Fruit fly (Drosophila melanogaster): ENCODE measurements around the gene CG9396.

The CG9396 gene

DNA sequence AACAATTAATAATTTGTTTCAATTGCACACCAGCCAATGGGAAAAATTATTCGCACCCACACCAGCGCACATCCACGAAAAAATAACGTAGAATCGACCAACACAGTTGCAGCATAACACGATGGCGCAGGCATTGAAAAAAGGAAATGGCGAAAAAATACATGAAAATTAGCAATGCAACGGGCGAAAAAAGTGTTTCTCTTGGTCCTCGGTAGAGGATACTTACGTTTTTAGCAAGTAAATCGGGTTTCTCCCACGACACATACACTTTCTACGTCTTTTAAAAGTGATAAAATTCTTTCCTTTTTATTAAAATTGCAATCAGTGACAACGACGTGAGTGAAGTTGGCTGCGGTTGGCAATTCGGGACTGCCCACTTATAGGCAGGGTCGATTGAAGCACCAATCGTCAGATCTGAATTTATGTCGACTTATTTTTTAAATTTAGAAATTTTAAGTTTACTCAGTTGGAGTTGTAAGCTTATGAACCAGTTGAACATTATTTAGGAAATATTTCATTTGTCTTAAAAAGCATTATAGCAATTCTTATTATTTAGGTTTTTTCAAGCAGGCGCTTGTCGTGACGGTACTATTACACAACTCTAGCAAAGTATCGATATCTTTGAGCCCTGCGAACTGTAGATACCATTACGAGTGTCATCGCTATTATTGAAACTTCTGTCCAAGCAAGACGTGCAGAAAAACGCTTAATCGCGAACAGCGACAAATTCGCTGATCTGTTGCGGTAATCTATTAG is 6.1 kb upstream of the CG9396 start, which contains the start of the genes Kap-alpha3 and Son (continued):
- TF ChIP-seq seq (GFP tag; IDR thresholded peaks at IDR 0.05) (peak; percentile 81), GATAe (GFP tag; conservative IDR thresholded peaks at IDR 0.05) (peak; percentile 62; the same call in 1 of the 2 replicates), CG7556 (GFP tag; optimal IDR thresholded peaks at IDR 0.05) (peak; percentile 86), stwl (tag; optimal IDR thresholded peaks at IDR 0.05) (peak; percentile 81), TFAM (GFP tag; optimal IDR thresholded peaks at IDR 0.05) (peak; percentile 63), pita (GFP tag; optimal IDR thresholded peaks at IDR 0.05) (no peak), crp (GFP tag; optimal IDR thresholded peaks at IDR 0.05) (peak in 1 of 2 experiments; percentile 63), ro (GFP tag; IDR thresholded peaks at IDR 0.05) (peak; percentile 47; the same call in 1 of the 2 replicates), Taf1 (GFP tag; IDR thresholded peaks at IDR 0.05) (peak; percentile 60; the same call in 1 of the 2 replicates), CG3726 (GFP tag; IDR thresholded peaks at IDR 0.05) (peak; percentile 80; the same call in 2 of the 3 replicates), br (optimal IDR thresholded peaks at IDR 0.05) (no peak), CTCF (GFP tag; optimal IDR thresholded peaks at IDR 0.05) (peak; percentile 63), Ets65A (GFP tag) (peak; percentile 100), en (GFP tag; optimal IDR thresholded peaks at IDR 0.05) (peak; percentile 85), hkb (optimal IDR thresholded peaks at IDR 0.05) (peak; percentile 25), hkb (GFP tag; IDR thresholded peaks at IDR 0.05) (peak; percentile 86), CG10979 (tag; optimal IDR thresholded peaks at IDR 0.05) (peak; percentile 79), CG17361 (GFP tag; IDR thresholded peaks at IDR 0.05) (peak; percentile 97), CG8478 (optimal IDR thresholded peaks at IDR 0.05) (no peak), yki (optimal IDR thresholded peaks at IDR 0.05) (no peak), chinmo (GFP tag; IDR thresholded peaks at IDR 0.05; ENCODE audit: partially characterized antibody) (0 out of 4 replicates have a peak, but pooled peaks have one; percentile 69), dpn (GFP tag; optimal IDR thresholded peaks at IDR 0.05) (peak; percentile 86 to 95), CG18476 (GFP tag; optimal IDR thresholded peaks at IDR 0.05) (peak; percentile 91), CG10959 (GFP tag; IDR thresholded peaks at IDR 0.05) (peak; percentile 78), amos (GFP tag; IDR thresholded peaks at IDR 0.05; ENCODE audit: partially characterized antibody) (peak; percentile 80), CG1792 (GFP tag; optimal IDR thresholded peaks at IDR 0.05) (peak; percentile 85), CG1024 (GFP tag; IDR thresholded peaks at IDR 0.05) (peak; percentile 85), hth (optimal IDR thresholded peaks at IDR 0.05) (no peak), Dip3 (GFP tag; optimal IDR thresholded peaks at IDR 0.05) (peak; percentile 95), CG7987 (GFP tag; optimal IDR thresholded peaks at IDR 0.05) (peak; percentile 97), Dp (GFP tag; optimal IDR thresholded peaks at IDR 0.05) (peak; percentile 41), CG7963 (GFP tag; IDR thresholded peaks at IDR 0.05; ENCODE audit: partially characterized antibody) (no peak; the same call in 2 of the 3 replicates), NC2β (GFP tag; optimal IDR thresholded peaks at IDR 0.05) (peak; percentile 97), lbe (GFP tag; optimal IDR thresholded peaks at IDR 0.05) (peak; percentile 87), CkIIα-i1 (GFP tag; IDR thresholded peaks at IDR 0.05) (no peak), p53 (GFP tag; optimal IDR thresholded peaks at IDR 0.05) (peak; percentile 83), CG3407 (GFP tag; optimal IDR thresholded peaks at IDR 0.05) (peak; percentile 93), ab (GFP tag; optimal IDR thresholded peaks at IDR 0.05) (peak; percentile 62), CG15011 (GFP tag; optimal IDR thresholded peaks at IDR 0.05) (peak; percentile 93), NC2α (GFP tag; optimal IDR thresholded peaks at IDR 0.05) (peak; percentile 88), tgo (GFP tag; IDR thresholded peaks at IDR 0.05) (peak; percentile 86), kni (GFP tag; optimal IDR thresholded peaks at IDR 0.05) (peak; percentile 98), croc (GFP tag; conservative IDR thresholded peaks at IDR 0.05) (peak; percentile 79), CG16813 (GFP tag; IDR thresholded peaks at IDR 0.05; ENCODE audit: partially characterized antibody) (peak; percentile 88), CG33557 (GFP tag; optimal IDR thresholded peaks at IDR 0.05) (peak; percentile 95), Atf6 (GFP tag; IDR thresholded peaks at IDR 0.05) (peak; percentile 86), E2f1 (GFP tag; IDR thresholded peaks at IDR 0.05) (no peak; the same call in none of the 2 replicates), tll (GFP tag; optimal IDR thresholded peaks at IDR 0.05) (peak; percentile 37 to 79), CG32767 (GFP tag; IDR thresholded peaks at IDR 0.05) (peak; percentile 77), row (GFP tag; IDR thresholded peaks at IDR 0.05) (peak; percentile 95), Stat92E (GFP tag; optimal IDR thresholded peaks at IDR 0.05) (peak in 1 of 3 experiments; percentile 60)

Data from whole organism, embryonic.